Worm (Caenorhabditis elegans): ENCODE results near the gene jhdm-1.

ce11 chrIII:6508327-6508726 lies 54.0 kb downstream of the jhdm-1 start:
- TF ChIP-seq klf-2 (GFP tag; conservative IDR thresholded peaks at IDR 0.05) (no peak), flt-1 (GFP tag; IDR thresholded peaks at IDR 0.05) (no peak)
